Worm (Caenorhabditis elegans): ENCODE data around the gene F21G4.6.

- TF ChIP-seq him-1 (tag; optimal IDR thresholded peaks at IDR 0.05) (no peak), dao-5 (tag; optimal IDR thresholded peaks at IDR 0.05) (no peak), W03F9.2 (tag; optimal IDR thresholded peaks at IDR 0.05) (no peak)
These were observed 50.9 kb downstream of the F21G4.6 start, which contains the start of gene R07B1.6 for ce11 chrX:9866355-9866754.

Data from whole organism, L4/young adult.